Worm (Caenorhabditis elegans) whole organism, late embryonic: ENCODE measurements around the gene glt-1.

Experiments
- F13H6.1 ChIP-seq: sonication (generic microtip); optimal IDR thresholded peaks from 2 replicates; lab custom pipeline; 2016; ENCODE audit warnings: missing genetic modification characterization, missing compliant biosample characterization
- K09A11.1 ChIP-seq: sonication (generic microtip); optimal IDR thresholded peaks from 2 replicates; lab custom pipeline; 2017; ENCODE audit warnings: antibody characterized with exemption, mild to moderate bottlenecking, missing genetic modification characterization, missing compliant biosample characterization; ENCODE audit not compliant: insufficient read depth
- Y22D7AL.16 ChIP-seq: sonication (generic microtip); optimal IDR thresholded peaks from 2 replicates; lab custom pipeline; 2016; ENCODE audit warnings: missing genetic modification characterization, missing compliant biosample characterization
- ceh-22 ChIP-seq: sonication (generic microtip); optimal IDR thresholded peaks from 2 replicates; lab custom pipeline; 2017; ENCODE audit warnings: missing biosample characterization, missing genetic modification characterization
- ceh-24 ChIP-seq: sonication (generic microtip); optimal IDR thresholded peaks from 2 replicates; lab custom pipeline; 2016; ENCODE audit warnings: mild to moderate bottlenecking, missing genetic modification characterization, missing compliant biosample characterization
- ceh-30 ChIP-seq: fragments of 150-350 bp; optimal IDR thresholded peaks from 2 replicates; lab custom pipeline; 2014; ENCODE audit warnings: missing biosample characterization, missing genetic modification characterization
- ceh-31 ChIP-seq: sonication (generic microtip); optimal IDR thresholded peaks from 2 replicates; lab custom pipeline; 2016; ENCODE audit warnings: missing genetic modification characterization, missing compliant biosample characterization
- ceh-34 ChIP-seq: sonication (generic microtip); optimal IDR thresholded peaks from 2 replicates; lab custom pipeline; 2016; ENCODE audit warnings: mild to moderate bottlenecking, missing genetic modification characterization, missing compliant biosample characterization
- ceh-6 ChIP-seq: fragments of 200-800 bp; sonication (Bioruptor generic); optimal IDR thresholded peaks from 2 replicates; lab custom pipeline; 2018; ENCODE audit warnings: mild to moderate bottlenecking, missing genetic modification characterization, missing compliant biosample characterization
- dmd-4 ChIP-seq: sonication (generic microtip); optimal IDR thresholded peaks from 2 replicates; lab custom pipeline; 2016; ENCODE audit warnings: borderline replicate concordance, missing genetic modification characterization, missing compliant biosample characterization
- dve-1 ChIP-seq: sonication (generic microtip); optimal IDR thresholded peaks from 2 replicates; lab custom pipeline; 2017; ENCODE audit warnings: antibody characterized with exemption, mild to moderate bottlenecking, missing genetic modification characterization, missing compliant biosample characterization
- fkh-6 ChIP-seq: sonication (generic microtip); optimal IDR thresholded peaks from 2 replicates; lab custom pipeline; 2016; ENCODE audit warnings: missing genetic modification characterization, missing compliant biosample characterization
- hlh-6 ChIP-seq: sonication (generic microtip); optimal IDR thresholded peaks from 2 replicates; lab custom pipeline; 2016; ENCODE audit warnings: missing genotype, missing genetic modification characterization, missing compliant biosample characterization
- madf-2 ChIP-seq: sonication (generic microtip); optimal IDR thresholded peaks from 2 replicates; lab custom pipeline; 2017; ENCODE audit warnings: missing genetic modification characterization, missing compliant biosample characterization
- nfya-1 ChIP-seq: sonication (generic microtip); optimal IDR thresholded peaks from 2 replicates; lab custom pipeline; 2017; ENCODE audit warnings: missing genetic modification characterization, mild to moderate bottlenecking, missing compliant biosample characterization, antibody characterized with exemption, moderate library complexity
- npax-4 ChIP-seq: sonication (generic microtip); optimal IDR thresholded peaks from 2 replicates; lab custom pipeline; 2016; ENCODE audit warnings: missing genetic modification characterization, missing compliant biosample characterization
- pat-9 ChIP-seq: fragments of 200-800 bp; sonication (Bioruptor generic); optimal IDR thresholded peaks from 2 replicates; lab custom pipeline; 2018; ENCODE audit warnings: mild to moderate bottlenecking, missing genetic modification characterization, moderate library complexity, missing compliant biosample characterization
- pha-2 ChIP-seq: sonication (generic microtip); optimal IDR thresholded peaks from 2 replicates; lab custom pipeline; 2017; ENCODE audit warnings: mild to moderate bottlenecking, missing genetic modification characterization, missing compliant biosample characterization
- pha-4 ChIP-seq: fragments of 150-350 bp; optimal IDR thresholded peaks from 2 replicates; lab custom pipeline; 2018; ENCODE audit warnings: missing biosample characterization, missing genetic modification reagents, missing genetic modification characterization
- ref-2 ChIP-seq: sonication (generic microtip); optimal IDR thresholded peaks from 2 replicates; lab custom pipeline; 2016; ENCODE audit warnings: missing genetic modification characterization, missing compliant biosample characterization
- sdc-2 ChIP-seq: sonication (generic microtip); optimal IDR thresholded peaks from 2 replicates; lab custom pipeline; 2016; ENCODE audit warnings: missing genotype, missing genetic modification characterization, missing compliant biosample characterization
- syd-9 ChIP-seq: sonication (generic microtip); optimal IDR thresholded peaks from 2 replicates; lab custom pipeline; 2016; ENCODE audit warnings: mild to moderate bottlenecking, missing genetic modification characterization, moderate library complexity, missing compliant biosample characterization
- tbx-7 ChIP-seq: sonication (generic microtip); optimal IDR thresholded peaks from 2 replicates; lab custom pipeline; 2016; ENCODE audit warnings: missing genotype, missing genetic modification characterization, missing compliant biosample characterization
- unc-3 ChIP-seq, 2 experiments: fragments of 200-800 bp in 1 of 2; sonication (Bioruptor generic) in 1 of 2; sonication (generic microtip) in 1 of 2; conservative IDR thresholded peaks in 1 of 2; optimal IDR thresholded peaks in 1 of 2; 2 replicates each; pipeline versions ENCODE4 v1.3.6 to Lab custom; 2016 to 2022; ENCODE audit warnings: missing compliant biosample characterization in 2 of 2, missing genetic modification characterization in 2 of 2, missing genetic modification reagents in 1 of 2
- unc-42 ChIP-seq: sonication (generic microtip); optimal IDR thresholded peaks from 2 replicates; lab custom pipeline; 2016; ENCODE audit warnings: missing genotype, missing genetic modification characterization, missing compliant biosample characterization
- unc-86 ChIP-seq: sonication (generic microtip); optimal IDR thresholded peaks from 2 replicates; lab custom pipeline; 2016; ENCODE audit warnings: missing genetic modification characterization, missing compliant biosample characterization
- zip-5 ChIP-seq: sonication (generic microtip); optimal IDR thresholded peaks from 2 replicates; lab custom pipeline; 2016; ENCODE audit warnings: missing genetic modification characterization, missing compliant biosample characterization

glt-1 gene

ce11 chrX:3547828-3548227 lies 52.0 kb downstream of the glt-1 start:
- no peak for TF ChIP-seq tbx-7 (tag; lab: Kevin White, UChicago)
- TF ChIP-seq Y22D7AL.16 (tag; lab: Kevin White, UChicago), result no peak
- TF ChIP-seq zip-5, result no peak
- no peak for TF ChIP-seq fkh-6
- TF ChIP-seq npax-4 (tag; lab: Kevin White, UChicago), result no peak
- no peak for TF ChIP-seq K09A11.1 (tag; lab: Kevin White, UChicago)
- TF ChIP-seq nfya-1 (tag; lab: Kevin White, UChicago), result no peak
- no peak for TF ChIP-seq F13H6.1
- TF ChIP-seq ceh-31 (tag; lab: Kevin White, UChicago), result no peak
- no peak for TF ChIP-seq ceh-30 (tag; lab: Kevin White, UChicago)
- TF ChIP-seq ceh-34 (tag; lab: Kevin White, UChicago), result no peak
- no peak for TF ChIP-seq unc-3 (GFP tag; conservative IDR thresholded peaks at IDR 0.05; lab: Robert Waterston, UW)
- no peak for TF ChIP-seq unc-3 (tag; optimal IDR thresholded peaks at IDR 0.05; lab: Kevin White, UChicago)
- no peak for TF ChIP-seq dve-1 (tag; lab: Kevin White, UChicago)
- TF ChIP-seq pha-4 (tag; lab: Kevin White, UChicago), result no peak
- TF ChIP-seq dmd-4, result no peak
- TF ChIP-seq hlh-6 (tag; lab: Kevin White, UChicago), result no peak
- no peak for TF ChIP-seq madf-2
- TF ChIP-seq syd-9 (tag; lab: Kevin White, UChicago), result no peak
- TF ChIP-seq ceh-22, result no peak
- TF ChIP-seq unc-86 (tag; lab: Kevin White, UChicago), result no peak
- TF ChIP-seq, all 69 proteins: peak for 0

- no peak for TF ChIP-seq sdc-2
- no peak for TF ChIP-seq ref-2
- TF ChIP-seq dve-1 (tag; lab: Kevin White, UChicago), result no peak
- no peak for TF ChIP-seq ceh-6 (GFP tag; lab: Kevin White, UChicago)
- no peak for TF ChIP-seq unc-42 (tag; lab: Kevin White, UChicago)
- TF ChIP-seq pat-9 (tag; lab: Kevin White, UChicago), result no peak
- no peak for TF ChIP-seq ceh-24
- no peak for TF ChIP-seq pha-2 (tag; lab: Kevin White, UChicago)
These were observed 52.9 kb downstream of the glt-1 start for ce11 chrX:3548716-3549115.
